Worm (Caenorhabditis elegans) whole organism, late embryonic: Measurements from ENCODE around the gene srw-86.

Experiments
- fkh-10 ChIP-seq: fragments of 150-350 bp; optimal IDR thresholded peaks from 2 replicates; lab custom pipeline; 2014; ENCODE audit warnings: missing biosample characterization, missing genetic modification reagents, missing genetic modification characterization
- fkh-6 ChIP-seq: sonication (generic microtip); optimal IDR thresholded peaks from 2 replicates; lab custom pipeline; 2016; ENCODE audit warnings: missing genetic modification characterization, missing compliant biosample characterization
- madf-2 ChIP-seq: sonication (generic microtip); optimal IDR thresholded peaks from 2 replicates; lab custom pipeline; 2017; ENCODE audit warnings: missing genetic modification characterization, missing compliant biosample characterization
- nhr-232 ChIP-seq: sonication (generic microtip); optimal IDR thresholded peaks from 2 replicates; lab custom pipeline; 2016; ENCODE audit warnings: missing genetic modification characterization, missing compliant biosample characterization
- pha-2 ChIP-seq: sonication (generic microtip); optimal IDR thresholded peaks from 2 replicates; lab custom pipeline; 2017; ENCODE audit warnings: mild to moderate bottlenecking, missing genetic modification characterization, missing compliant biosample characterization
- pha-4 ChIP-seq: fragments of 150-350 bp; optimal IDR thresholded peaks from 2 replicates; lab custom pipeline; 2018; ENCODE audit warnings: missing biosample characterization, missing genetic modification reagents, missing genetic modification characterization
- syd-9 ChIP-seq: sonication (generic microtip); optimal IDR thresholded peaks from 2 replicates; lab custom pipeline; 2016; ENCODE audit warnings: mild to moderate bottlenecking, missing genetic modification characterization, moderate library complexity, missing compliant biosample characterization
- unc-3 ChIP-seq, 2 experiments: fragments of 200-800 bp in 1 of 2; sonication (Bioruptor generic) in 1 of 2; sonication (generic microtip) in 1 of 2; conservative IDR thresholded peaks in 1 of 2; optimal IDR thresholded peaks in 1 of 2; 2 replicates each; pipeline versions ENCODE4 v1.3.6 to Lab custom; 2016 to 2022; ENCODE audit warnings: missing compliant biosample characterization in 2 of 2, missing genetic modification characterization in 2 of 2, missing genetic modification reagents in 1 of 2

DNA sequence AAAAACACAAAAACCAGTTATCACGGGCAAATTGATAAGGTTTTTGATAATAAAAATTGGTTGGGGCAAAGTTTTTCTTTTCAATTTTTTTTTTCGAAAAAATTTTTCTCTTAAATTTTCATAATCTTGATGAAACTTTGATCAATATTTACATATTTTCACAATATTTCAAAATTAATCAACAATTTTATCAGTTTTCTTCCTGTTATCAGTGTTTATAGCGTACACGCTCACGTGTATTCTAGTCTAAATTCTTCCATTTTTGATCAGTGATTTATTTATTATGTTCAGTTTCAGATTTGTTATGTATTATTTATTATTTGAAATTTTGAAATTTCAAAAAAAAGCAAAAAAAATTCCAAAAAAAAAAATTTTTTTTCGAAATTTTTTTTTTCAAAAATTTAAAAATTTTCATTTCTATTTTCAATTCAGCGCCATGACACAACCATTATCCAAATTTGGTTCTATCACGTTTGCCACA, 23.5 kb downstream of the srw-86 start, which contains the start of gene nceh-1:
- TF ChIP-seq fkh-10 (GFP tag; lab: Kevin White, UChicago) (no peak), unc-3 (GFP tag; conservative IDR thresholded peaks at IDR 0.05; lab: Robert Waterston, UW) (no peak), unc-3 (tag; optimal IDR thresholded peaks at IDR 0.05; lab: Kevin White, UChicago) (no peak), syd-9 (tag; lab: Kevin White, UChicago) (no peak), nhr-232 (tag; lab: Kevin White, UChicago) (no peak), pha-4 (no peak), fkh-6 (tag; lab: Kevin White, UChicago) (no peak), pha-2 (tag; lab: Kevin White, UChicago) (no peak), madf-2 (tag; lab: Kevin White, UChicago) (no peak)
